Fruit fly (Drosophila melanogaster) Kc167 (cell line): ENCODE results near the gene CG12194.

Experiments used
- Myc ChIP-seq: fragments of >200 bp; optimal IDR thresholded peaks from 2 replicates; lab custom pipeline; 2017; ENCODE audit warnings: missing external identifiers
- Sin3A ChIP-seq: fragments of >200 bp; optimal IDR thresholded peaks from 2 replicates; lab custom pipeline; 2018; ENCODE audit warnings: missing external identifiers
- h ChIP-seq: fragments of >200 bp; optimal IDR thresholded peaks from 3 replicates; lab custom pipeline; 2018; ENCODE audit warnings: missing external identifiers
- insv ChIP-seq: fragments of >200 bp; optimal IDR thresholded peaks from 3 replicates; lab custom pipeline; 2018; ENCODE audit warnings: missing external identifiers
- psq ChIP-seq: fragments of >200 bp; optimal IDR thresholded peaks from 2 replicates; lab custom pipeline; 2017; ENCODE audit warnings: missing external identifiers
- ttk ChIP-seq: sonication (Bioruptor generic); optimal IDR thresholded peaks from 2 replicates; lab custom pipeline; 2017; ENCODE audit warnings: missing external identifiers

CG12194 gene

DNA sequence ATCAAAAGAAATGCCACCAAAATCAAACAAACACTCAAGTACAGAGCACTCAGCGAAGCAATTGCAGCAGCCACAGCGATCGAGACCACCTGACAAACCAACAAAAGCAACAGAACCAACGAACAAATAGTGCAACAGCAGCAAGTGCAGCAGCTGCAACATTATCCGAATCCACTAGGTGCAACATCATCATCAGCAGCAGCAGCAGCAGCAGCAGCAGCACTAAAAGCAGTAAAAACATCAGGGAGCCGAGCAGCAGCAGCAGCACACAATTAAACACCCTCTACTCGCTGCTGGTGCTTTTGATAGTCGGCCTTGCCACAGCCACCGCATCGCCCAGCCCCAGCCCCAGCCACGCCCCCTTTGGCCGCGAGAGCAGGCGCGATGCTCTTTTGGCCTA, 27.3 kb downstream of the CG12194 start:
- TF ChIP-seq Myc (lab: Kevin White, UChicago): no peak

DNA sequence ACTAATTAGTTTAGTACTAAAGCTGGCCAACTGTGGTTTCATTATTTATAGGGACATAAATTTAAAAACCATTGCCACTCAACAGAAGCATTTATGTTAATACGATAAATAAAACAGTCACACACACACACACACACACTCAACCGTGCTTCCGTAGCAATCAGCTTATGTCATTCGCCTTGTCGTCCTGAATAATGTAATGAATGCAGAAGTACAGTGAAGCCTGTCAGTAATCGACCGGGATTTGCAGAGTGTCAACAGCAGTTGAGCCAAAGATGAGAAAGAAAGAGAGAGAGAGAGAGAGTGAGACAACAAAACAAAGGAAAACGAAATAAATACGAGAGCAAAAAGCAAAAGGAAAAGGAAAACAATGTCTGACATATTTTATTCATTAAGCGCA, 30.2 kb downstream of the CG12194 start:
- TF ChIP-seq Myc (lab: Kevin White, UChicago) (no peak), Sin3A (lab: Kevin White, UChicago) (no peak), psq (lab: Kevin White, UChicago) (no peak), ttk (lab: Kevin White, UChicago) (no peak), h (lab: Kevin White, UChicago) (no peak), insv (lab: Kevin White, UChicago) (no peak)

dm6 chr2L:4882131-4883022, 44.2 kb downstream of the CG12194 start:
- no peak for TF ChIP-seq psq (lab: Kevin White, UChicago)
- no peak for TF ChIP-seq insv (lab: Kevin White, UChicago)
- no peak for TF ChIP-seq h (lab: Kevin White, UChicago)
- no peak for TF ChIP-seq Myc (lab: Kevin White, UChicago)

DNA sequence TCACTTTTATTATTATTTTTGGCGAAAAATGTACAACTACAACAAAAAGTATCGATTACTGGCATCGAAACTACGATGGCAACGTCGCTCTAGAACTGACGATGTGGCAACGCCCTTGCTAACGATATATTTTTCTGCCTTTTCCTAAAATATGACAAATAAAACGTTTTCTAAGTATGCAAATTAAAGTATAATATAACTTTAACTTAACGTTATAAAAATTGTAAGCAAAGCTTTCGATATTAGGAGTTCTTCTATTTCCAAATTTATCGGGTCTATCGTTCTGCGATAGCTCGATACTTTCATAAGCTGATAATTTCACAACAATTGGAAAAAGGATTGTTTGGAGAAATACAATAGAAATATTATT, 44.9 kb downstream of the CG12194 start, which contains the start of the genes Cf2 and CG3008:
Cf2 (minus strand) TSS at position 85 of the 370 bp plus-strand sequence.
CG3008 (plus strand) TSS at position 276 of the 370 bp plus-strand sequence.
- no peak for TF ChIP-seq Myc (lab: Kevin White, UChicago)
- no peak for TF ChIP-seq insv (lab: Kevin White, UChicago)
- TF ChIP-seq h (lab: Kevin White, UChicago): no peak
- TF ChIP-seq Sin3A (lab: Kevin White, UChicago): no peak

- TF ChIP-seq Myc (lab: Kevin White, UChicago) (no peak), psq (lab: Kevin White, UChicago) (no peak), ttk (lab: Kevin White, UChicago) (no peak), insv (lab: Kevin White, UChicago) (no peak), Sin3A (lab: Kevin White, UChicago) (no peak), h (lab: Kevin White, UChicago) (no peak)
Observed at dm6 chr2L:4886132-4886531, 48.0 kb downstream of the CG12194 start.

dm6 chr2L:4886645-4887044, 48.5 kb downstream of the CG12194 start:
- TF ChIP-seq ttk (lab: Kevin White, UChicago): no peak
- no peak for TF ChIP-seq h (lab: Kevin White, UChicago)
- no peak for TF ChIP-seq Sin3A (lab: Kevin White, UChicago)
- no peak for TF ChIP-seq Myc (lab: Kevin White, UChicago)
- TF ChIP-seq psq (lab: Kevin White, UChicago): no peak
- no peak for TF ChIP-seq insv (lab: Kevin White, UChicago)

DNA sequence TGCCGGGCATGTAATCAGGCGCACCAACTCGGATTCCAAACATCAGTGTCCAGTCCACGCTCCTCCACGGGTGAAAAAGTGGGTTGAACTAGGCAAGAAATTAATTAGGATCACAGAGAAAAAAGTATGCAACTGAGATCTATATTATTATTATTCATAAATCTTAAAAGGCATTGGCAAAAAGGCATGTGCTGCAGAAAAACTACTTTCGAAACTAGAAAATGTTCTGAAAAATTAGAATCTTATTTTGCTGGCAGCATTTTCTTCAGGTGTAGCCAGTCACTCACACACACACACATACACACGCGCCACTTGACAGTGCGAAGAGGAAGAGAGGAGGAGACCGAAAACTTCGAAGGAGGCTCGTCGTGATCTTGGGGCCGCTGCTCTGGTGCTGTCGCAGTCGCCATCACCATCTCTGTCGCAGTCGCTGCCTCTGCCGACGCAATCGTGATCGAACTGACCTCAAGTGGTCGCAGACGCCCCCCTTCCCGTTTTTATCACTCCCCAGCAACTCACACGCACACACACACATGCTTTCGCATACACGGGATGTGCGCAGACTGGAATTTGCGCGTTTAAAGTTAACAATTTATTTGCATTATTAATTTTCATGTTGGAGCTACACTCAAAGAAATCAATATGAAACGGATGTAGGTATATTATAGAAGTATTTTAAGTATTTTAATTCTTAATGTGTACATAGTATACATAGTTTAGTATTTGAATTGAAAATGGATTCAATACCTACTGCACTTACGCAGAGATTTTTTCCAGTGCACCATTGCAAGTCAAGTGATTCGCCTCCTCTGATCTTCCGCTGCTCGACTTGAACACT, 49.5 kb downstream of the CG12194 start:
- TF ChIP-seq psq (lab: Kevin White, UChicago): no peak
- no peak for TF ChIP-seq Myc (lab: Kevin White, UChicago)
- no peak for TF ChIP-seq Sin3A (lab: Kevin White, UChicago)
- TF ChIP-seq ttk (lab: Kevin White, UChicago): no peak
- no peak for TF ChIP-seq insv (lab: Kevin White, UChicago)
- no peak for TF ChIP-seq h (lab: Kevin White, UChicago)

- TF ChIP-seq Myc (lab: Kevin White, UChicago) (no peak), insv (lab: Kevin White, UChicago) (no peak), Sin3A (lab: Kevin White, UChicago) (no peak), ttk (lab: Kevin White, UChicago) (no peak), h (lab: Kevin White, UChicago) (no peak), psq (lab: Kevin White, UChicago) (no peak)
Observed at dm6 chr2L:4888541-4888940, 50.4 kb downstream of the CG12194 start.

DNA sequence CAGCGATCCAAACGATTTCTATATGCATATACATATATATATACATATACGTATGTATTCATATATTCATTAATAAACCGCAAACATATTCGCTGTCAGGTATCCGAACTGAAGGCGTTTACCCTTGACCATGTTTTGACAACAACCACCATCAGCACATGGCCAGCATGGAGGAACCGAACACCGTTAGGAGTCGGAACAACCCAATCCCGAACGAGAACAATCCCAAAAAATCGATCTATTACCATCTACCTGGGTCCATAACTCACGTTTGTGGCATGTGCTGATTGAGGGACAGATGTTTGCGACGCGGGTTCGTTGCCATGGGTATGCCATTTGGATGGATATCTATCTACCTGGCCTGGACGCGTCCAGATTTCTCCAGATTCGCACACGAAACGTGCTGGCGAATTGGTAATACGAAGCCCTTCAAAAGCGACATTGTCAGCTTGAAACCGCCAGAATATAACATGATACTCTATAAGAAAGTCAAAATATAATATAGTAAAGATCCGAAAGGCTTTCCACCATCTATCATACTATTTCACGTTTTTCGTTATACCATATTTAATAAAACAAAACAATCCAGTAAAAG, 51.4 kb downstream of the CG12194 start, which contains the start of gene CG15625:
CG15625 (plus strand) TSS at position 545 of the 595 bp plus-strand sequence.
- no peak for TF ChIP-seq ttk (lab: Kevin White, UChicago)
- TF ChIP-seq Myc (lab: Kevin White, UChicago): no peak
- no peak for TF ChIP-seq h (lab: Kevin White, UChicago)
- TF ChIP-seq insv (lab: Kevin White, UChicago): no peak
- no peak for TF ChIP-seq psq (lab: Kevin White, UChicago)
- TF ChIP-seq Sin3A (lab: Kevin White, UChicago): no peak
